Fruit fly (Drosophila melanogaster) Kc167 (cell line): ENCODE data around the gene Ero1L.

Experiments used
- Myc ChIP-seq: fragments of >200 bp; optimal IDR thresholded peaks from 2 replicates; lab custom pipeline; 2017; ENCODE audit warnings: missing external identifiers
- Sin3A ChIP-seq: fragments of >200 bp; optimal IDR thresholded peaks from 2 replicates; lab custom pipeline; 2018; ENCODE audit warnings: missing external identifiers
- h ChIP-seq: fragments of >200 bp; optimal IDR thresholded peaks from 3 replicates; lab custom pipeline; 2018; ENCODE audit warnings: missing external identifiers
- insv ChIP-seq: fragments of >200 bp; optimal IDR thresholded peaks from 3 replicates; lab custom pipeline; 2018; ENCODE audit warnings: missing external identifiers
- psq ChIP-seq: fragments of >200 bp; optimal IDR thresholded peaks from 2 replicates; lab custom pipeline; 2017; ENCODE audit warnings: missing external identifiers
- ttk ChIP-seq: sonication (Bioruptor generic); optimal IDR thresholded peaks from 2 replicates; lab custom pipeline; 2017; ENCODE audit warnings: missing external identifiers

Ero1L gene

dm6 chr3L:4169957-4170651 lies at the start of gene Ero1L:
Gene Ero1L (plus strand): TSS chr3L:4170404.
- no peak for TF ChIP-seq psq (lab: Kevin White, UChicago)
- TF ChIP-seq insv (lab: Kevin White, UChicago): no peak
- TF ChIP-seq Myc (lab: Kevin White, UChicago): no peak
- TF ChIP-seq Sin3A (lab: Kevin White, UChicago): no peak
- TF ChIP-seq ttk (lab: Kevin White, UChicago): no peak
- TF ChIP-seq h (lab: Kevin White, UChicago): no peak

- TF ChIP-seq ttk (lab: Kevin White, UChicago) (no peak), psq (lab: Kevin White, UChicago) (no peak), h (lab: Kevin White, UChicago) (no peak), Sin3A (lab: Kevin White, UChicago) (no peak), insv (lab: Kevin White, UChicago) (no peak), Myc (lab: Kevin White, UChicago) (no peak)
Observed at dm6 chr3L:4121589-4121988, 48.6 kb upstream of the Ero1L start.

dm6 chr3L:4122185-4122767 lies 47.9 kb upstream of the Ero1L start, which contains the start of gene Chd64:
Gene Chd64 (minus strand): TSS chr3L:4122388.
- TF ChIP-seq h (lab: Kevin White, UChicago) (no peak), insv (lab: Kevin White, UChicago) (no peak), ttk (lab: Kevin White, UChicago) (no peak), Myc (lab: Kevin White, UChicago) (no peak), Sin3A (lab: Kevin White, UChicago) (no peak), psq (lab: Kevin White, UChicago) (no peak)

- TF ChIP-seq Myc (lab: Kevin White, UChicago) (no peak), psq (lab: Kevin White, UChicago) (no peak), ttk (lab: Kevin White, UChicago) (no peak), h (lab: Kevin White, UChicago) (no peak), insv (lab: Kevin White, UChicago) (no peak), Sin3A (lab: Kevin White, UChicago) (no peak)
Observed at dm6 chr3L:4125709-4126108, 44.5 kb upstream of the Ero1L start.

dm6 chr3L:4128579-4128978 lies 41.6 kb upstream of the Ero1L start:
- TF ChIP-seq h (lab: Kevin White, UChicago): no peak
- no peak for TF ChIP-seq insv (lab: Kevin White, UChicago)
- TF ChIP-seq Myc (lab: Kevin White, UChicago): no peak
- no peak for TF ChIP-seq Sin3A (lab: Kevin White, UChicago)
- TF ChIP-seq psq (lab: Kevin White, UChicago): no peak
- TF ChIP-seq ttk (lab: Kevin White, UChicago): no peak

DNA sequence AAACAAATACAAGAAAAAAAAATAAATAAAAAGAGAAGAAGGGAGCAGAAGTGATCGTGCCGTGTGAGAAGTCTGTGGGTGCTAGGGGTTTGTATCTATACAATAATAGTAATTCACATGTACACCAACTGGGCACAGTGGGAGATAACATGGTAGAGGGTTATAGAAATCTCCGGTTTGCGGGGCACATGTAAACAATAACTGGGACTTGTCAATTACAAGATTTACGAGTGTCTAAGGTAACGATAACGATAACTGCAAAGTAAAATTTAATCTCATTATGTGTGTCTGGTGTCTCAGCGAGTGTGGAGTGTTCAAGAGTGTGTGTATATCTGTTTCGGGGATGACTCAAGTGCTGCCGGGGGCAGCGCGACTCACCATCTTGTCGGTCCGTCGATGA lies 39.5 kb upstream of the Ero1L start:
- TF ChIP-seq Myc (lab: Kevin White, UChicago) (no peak), psq (lab: Kevin White, UChicago) (no peak), Sin3A (lab: Kevin White, UChicago) (no peak), h (lab: Kevin White, UChicago) (no peak), ttk (lab: Kevin White, UChicago) (no peak), insv (lab: Kevin White, UChicago) (no peak)

- no peak for TF ChIP-seq Sin3A (lab: Kevin White, UChicago)
- TF ChIP-seq insv (lab: Kevin White, UChicago): no peak
- TF ChIP-seq h (lab: Kevin White, UChicago): no peak
- TF ChIP-seq psq (lab: Kevin White, UChicago): no peak
- no peak for TF ChIP-seq Myc (lab: Kevin White, UChicago)
- TF ChIP-seq ttk (lab: Kevin White, UChicago): no peak
Observed at dm6 chr3L:4132585-4132984, 37.6 kb upstream of the Ero1L start.

- no peak for TF ChIP-seq psq (lab: Kevin White, UChicago)
Observed at dm6 chr3L:4133724-4134678, 36.2 kb upstream of the Ero1L start, which contains the start of gene ens. Gene ens (minus strand): TSS chr3L:4134550.

DNA sequence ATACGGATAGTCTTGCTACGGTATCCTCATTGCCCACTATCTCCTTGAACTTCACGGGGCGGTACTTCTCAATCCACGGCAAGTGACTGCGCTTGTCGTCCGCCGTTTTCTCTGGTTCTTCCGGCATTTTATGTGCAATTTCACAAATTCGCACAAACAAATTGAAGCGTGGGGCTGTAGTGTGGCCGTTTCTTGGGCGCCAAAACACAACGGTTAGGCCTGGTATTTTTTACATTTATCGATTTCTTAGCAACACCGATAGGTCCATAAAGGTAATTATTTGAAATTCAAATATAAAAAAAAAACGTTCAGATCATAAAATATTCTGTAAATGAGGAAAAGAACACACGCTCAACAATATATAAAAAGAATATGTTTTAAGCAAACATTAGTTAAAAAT lies 34.3 kb upstream of the Ero1L start, which contains the start of gene RfC4:
Gene RfC4 (minus strand): TSS at position 182 of the 400 bp plus-strand sequence.
- TF ChIP-seq Sin3A (lab: Kevin White, UChicago): no peak
- TF ChIP-seq ttk (lab: Kevin White, UChicago): no peak
- TF ChIP-seq h (lab: Kevin White, UChicago): no peak
- TF ChIP-seq Myc (lab: Kevin White, UChicago): no peak
- no peak for TF ChIP-seq insv (lab: Kevin White, UChicago)
- TF ChIP-seq psq (lab: Kevin White, UChicago): no peak

DNA sequence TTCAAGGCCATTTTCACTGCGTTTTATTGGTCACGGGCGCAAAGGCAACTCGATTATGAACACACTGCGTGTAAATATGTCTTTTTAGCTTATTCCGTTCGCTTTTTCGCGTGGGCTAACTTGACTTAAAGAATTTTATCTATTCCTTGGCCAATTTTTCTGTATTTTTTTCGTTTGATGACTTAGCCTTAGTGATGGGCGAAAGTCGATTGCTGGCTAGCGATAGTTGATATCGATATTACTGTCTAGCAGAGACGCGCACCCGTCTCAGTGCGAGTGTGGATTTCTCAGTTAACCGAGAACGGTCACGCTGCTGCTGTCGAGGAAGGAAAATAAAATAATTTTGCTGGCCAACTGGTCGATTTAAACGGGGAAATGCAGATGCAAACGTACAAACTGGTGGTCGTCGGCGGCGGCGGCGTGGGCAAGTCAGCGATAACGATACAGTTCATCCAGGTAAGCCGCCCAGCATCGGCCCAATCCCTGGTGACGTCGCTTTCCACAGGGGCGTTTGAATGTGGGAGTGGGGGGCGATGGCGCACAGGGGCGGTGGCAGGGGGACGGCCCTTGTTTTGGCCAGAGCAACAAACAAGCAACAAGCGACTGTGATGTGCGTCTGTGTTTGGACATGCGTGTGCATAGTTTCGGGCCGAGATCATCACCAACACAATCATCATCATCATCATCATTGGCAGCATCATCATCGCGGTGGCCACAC lies 31.2 kb upstream of the Ero1L start, which contains the start of the genes Rop and Ras64B:
Gene Rop (minus strand): TSS at position 193 of the 718 bp plus-strand sequence.
Gene Ras64B (plus strand): TSS at position 273 of the 718 bp plus-strand sequence.
- TF ChIP-seq Sin3A (lab: Kevin White, UChicago) (no peak), insv (lab: Kevin White, UChicago) (no peak), Myc (lab: Kevin White, UChicago) (no peak), h (lab: Kevin White, UChicago) (no peak), ttk (lab: Kevin White, UChicago) (no peak), psq (lab: Kevin White, UChicago) (no peak)
